Worm (Caenorhabditis elegans) whole organism, late embryonic: Measurements from ENCODE around the gene Y46D2A.1.

Experiments used
- ceh-9 ChIP-seq: sonication (generic microtip); optimal IDR thresholded peaks from 2 replicates; lab custom pipeline; 2016; ENCODE audit warnings: mild to moderate bottlenecking, missing genetic modification characterization, inconsistent platforms, missing compliant biosample characterization
- dmd-4 ChIP-seq: sonication (generic microtip); optimal IDR thresholded peaks from 2 replicates; lab custom pipeline; 2016; ENCODE audit warnings: borderline replicate concordance, missing genetic modification characterization, missing compliant biosample characterization
- hlh-15 ChIP-seq: sonication (generic microtip); optimal IDR thresholded peaks from 2 replicates; lab custom pipeline; 2016; ENCODE audit warnings: missing genetic modification characterization, missing compliant biosample characterization

DNA sequence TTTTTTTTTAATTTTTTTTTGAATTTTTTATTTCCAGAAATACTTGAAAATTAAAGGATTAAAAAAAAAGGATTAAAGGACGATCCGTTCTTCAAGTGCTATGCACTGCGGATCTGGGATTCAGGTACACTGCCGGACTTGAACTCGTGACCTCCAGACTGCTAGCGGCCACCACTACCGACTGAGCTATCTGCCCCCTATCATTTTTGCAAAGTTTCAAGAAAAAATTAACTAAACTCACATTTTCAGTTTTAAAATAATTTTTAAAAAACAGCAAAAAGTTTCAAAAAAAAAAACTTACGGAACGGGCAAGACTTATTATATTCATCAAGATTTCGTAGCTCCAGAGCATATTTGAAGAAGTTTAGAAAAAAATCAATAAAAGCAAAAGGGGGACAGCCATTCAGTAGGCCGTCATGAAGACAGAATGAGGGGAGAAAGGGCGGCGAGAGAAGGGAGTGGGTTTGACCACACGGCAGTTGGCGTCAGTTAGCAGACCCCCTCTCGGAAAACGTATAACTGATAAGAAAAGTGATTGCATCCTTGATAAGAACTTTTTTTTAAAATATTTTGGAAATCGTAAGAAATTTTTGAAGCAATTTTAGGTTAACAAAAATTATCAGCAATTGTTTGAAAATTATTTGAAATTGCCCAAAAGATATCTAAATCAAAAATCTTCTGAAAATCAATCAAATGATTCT lies 11.2 kb upstream of the Y46D2A.1 start:
- TF ChIP-seq dmd-4 (tag; lab: Kevin White, UChicago) (no peak), ceh-9 (tag; lab: Kevin White, UChicago) (no peak), hlh-15 (tag; lab: Kevin White, UChicago) (no peak)
